Worm (Caenorhabditis elegans): Measurements from ENCODE around the gene lgc-47.

Gene lgc-47

DNA sequence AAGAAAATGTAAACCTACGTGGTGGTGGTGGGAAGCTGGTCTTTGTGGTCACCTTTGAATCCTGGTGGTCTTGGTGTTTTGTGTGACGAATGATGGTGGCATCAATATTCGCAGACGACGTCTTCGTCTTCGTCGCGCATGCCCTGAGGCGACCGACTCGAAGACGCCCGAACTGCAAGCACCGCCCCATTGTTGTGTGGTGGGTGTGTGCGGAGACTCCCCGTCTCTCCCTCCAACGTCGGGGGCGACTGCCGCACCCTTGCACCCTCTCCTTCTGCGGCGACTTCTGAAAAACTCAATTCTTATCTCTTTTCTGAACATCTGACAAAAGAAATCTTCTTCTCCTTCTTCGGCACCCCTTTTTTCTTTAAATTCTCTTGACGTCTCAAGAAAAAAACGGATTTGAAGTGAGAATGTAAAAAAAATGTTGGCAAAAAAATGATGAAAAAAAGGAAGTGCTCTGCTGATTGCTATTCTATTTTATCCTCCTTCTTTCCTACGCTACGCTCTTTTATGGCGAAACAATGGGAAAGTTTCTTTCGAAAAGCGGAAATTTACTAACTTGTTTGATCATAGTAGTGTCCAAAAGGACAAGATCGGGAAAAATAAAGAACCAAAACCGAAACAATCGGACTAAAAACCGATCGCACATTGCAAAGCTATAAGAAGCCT is at the start of gene lgc-47:
TSS of gene lgc-47 (minus strand) at position 286 of the 672 bp plus-strand sequence.
- TF ChIP-seq ceh-36 (tag; optimal IDR thresholded peaks at IDR 0.05): no peak

DNA sequence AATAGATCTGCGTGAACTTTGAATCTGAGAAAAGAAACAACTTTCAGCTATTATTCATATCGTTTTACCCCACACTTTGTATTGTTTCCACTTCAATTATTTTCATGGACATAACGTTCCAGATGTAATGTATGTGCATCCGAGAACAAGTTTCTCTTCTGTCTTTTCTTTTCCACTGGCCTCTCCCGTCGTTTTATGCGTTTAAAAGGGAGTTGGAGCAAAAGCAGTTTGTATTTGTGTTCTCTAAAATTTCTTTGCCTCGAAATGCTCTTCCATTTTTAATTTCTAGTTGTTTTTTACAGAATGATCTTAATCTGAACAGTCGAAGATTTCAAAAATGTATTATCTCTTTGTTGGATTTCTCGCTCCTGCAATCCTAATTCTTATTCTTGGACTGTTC is 49.2 kb upstream of the lgc-47 start, which contains the start of gene R07B1.11:
TSS of gene R07B1.11 (plus strand) at position 301 of the 400 bp plus-strand sequence.
- TF ChIP-seq flt-1 (GFP tag; IDR thresholded peaks at IDR 0.05) (no peak), ets-7 (tag; optimal IDR thresholded peaks at IDR 0.05) (no peak), hmg-4 (GFP tag; optimal IDR thresholded peaks at IDR 0.05) (no peak), ceh-13 (GFP tag; optimal IDR thresholded peaks at IDR 0.05) (no peak), hmbx-1 (tag; optimal IDR thresholded peaks at IDR 0.05) (no peak), scrt-1 (GFP tag; IDR thresholded peaks at IDR 0.05) (no peak), tbx-37 (GFP tag; conservative IDR thresholded peaks at IDR 0.05) (no peak), ceh-36 (tag; optimal IDR thresholded peaks at IDR 0.05) (no peak), ama-1 (optimal IDR thresholded peaks at IDR 0.05) (no peak), sea-1 (GFP tag; conservative IDR thresholded peaks at IDR 0.05) (no peak), tra-4 (tag; optimal IDR thresholded peaks at IDR 0.05) (no peak), tbx-11 (GFP tag; IDR thresholded peaks at IDR 0.05) (no peak), pes-1 (GFP tag; IDR thresholded peaks at IDR 0.05) (no peak), aly-1 (tag; optimal IDR thresholded peaks at IDR 0.05) (no peak), B0310.2 (tag; optimal IDR thresholded peaks at IDR 0.05) (no peak)

DNA sequence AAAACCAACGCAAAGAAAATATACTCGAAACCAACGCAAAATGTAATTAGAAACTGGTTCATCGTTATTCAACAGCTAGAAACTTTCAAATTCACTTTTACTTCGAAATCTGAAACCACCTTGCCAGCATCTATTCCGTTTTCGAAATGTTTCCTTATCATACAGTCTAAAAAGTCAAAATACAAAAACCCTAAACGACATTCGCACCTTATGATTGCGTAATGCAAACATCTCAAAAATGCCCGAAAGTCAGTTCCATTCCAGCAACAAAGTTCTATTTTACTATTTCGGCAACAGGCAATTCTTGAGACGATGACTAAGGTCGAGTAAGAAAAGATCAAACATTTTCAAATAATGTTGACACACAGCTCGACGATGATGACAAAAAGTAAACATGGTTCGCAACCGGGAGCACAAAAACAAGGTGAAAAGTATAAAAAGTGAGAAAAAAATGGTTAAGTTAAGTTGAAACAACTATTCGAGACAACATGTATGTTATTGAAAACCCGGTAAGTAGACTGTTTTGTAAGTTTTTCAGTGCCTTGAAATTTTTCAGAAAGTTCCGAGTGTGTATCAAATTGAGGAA is 44.4 kb upstream of the lgc-47 start, which contains the start of gene lec-7:
TSS of gene lec-7 (plus strand) at position 297 of the 586 bp plus-strand sequence.
- TF ChIP-seq scrt-1 (GFP tag; IDR thresholded peaks at IDR 0.05) (no peak), ceh-13 (GFP tag; optimal IDR thresholded peaks at IDR 0.05) (no peak), ama-1 (optimal IDR thresholded peaks at IDR 0.05) (no peak), hnd-1 (tag; optimal IDR thresholded peaks at IDR 0.05) (no peak), tra-4 (tag; optimal IDR thresholded peaks at IDR 0.05) (no peak), tbx-37 (GFP tag; conservative IDR thresholded peaks at IDR 0.05) (no peak), tbx-11 (GFP tag; IDR thresholded peaks at IDR 0.05) (no peak), aly-1 (tag; optimal IDR thresholded peaks at IDR 0.05) (no peak), ets-7 (tag; optimal IDR thresholded peaks at IDR 0.05) (no peak), B0310.2 (tag; optimal IDR thresholded peaks at IDR 0.05) (no peak), sea-1 (GFP tag; conservative IDR thresholded peaks at IDR 0.05) (no peak), F13C5.2 (tag; optimal IDR thresholded peaks at IDR 0.05) (no peak), ceh-36 (tag; optimal IDR thresholded peaks at IDR 0.05) (no peak)

DNA sequence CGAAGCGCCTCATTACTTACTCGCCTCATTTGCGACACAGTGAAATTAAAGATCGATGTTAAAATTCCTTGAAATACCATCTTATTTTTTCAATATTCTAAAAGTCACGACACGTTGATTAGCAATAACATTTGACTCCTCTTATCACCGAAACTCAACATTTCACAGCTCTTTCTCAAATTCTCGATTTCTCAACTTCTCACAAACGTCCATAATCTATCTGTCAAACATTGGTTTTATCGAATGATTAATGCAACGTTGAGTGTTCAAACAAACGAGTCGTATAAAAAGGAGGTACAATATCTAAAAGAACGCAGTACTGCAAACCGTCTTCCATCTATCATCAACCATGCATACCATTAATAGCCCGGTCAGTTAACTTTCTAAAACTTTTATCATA is 42.8 kb upstream of the lgc-47 start, which contains the start of gene lec-8:
TSS of gene lec-8 (plus strand) at position 314 of the 400 bp plus-strand sequence.
- no peak for TF ChIP-seq tbx-11 (GFP tag; IDR thresholded peaks at IDR 0.05)
- TF ChIP-seq hmbx-1 (tag; optimal IDR thresholded peaks at IDR 0.05): no peak
- TF ChIP-seq tbx-37 (GFP tag; conservative IDR thresholded peaks at IDR 0.05): no peak
- no peak for TF ChIP-seq B0310.2 (tag; optimal IDR thresholded peaks at IDR 0.05)
- TF ChIP-seq F13C5.2 (tag; optimal IDR thresholded peaks at IDR 0.05): no peak

DNA sequence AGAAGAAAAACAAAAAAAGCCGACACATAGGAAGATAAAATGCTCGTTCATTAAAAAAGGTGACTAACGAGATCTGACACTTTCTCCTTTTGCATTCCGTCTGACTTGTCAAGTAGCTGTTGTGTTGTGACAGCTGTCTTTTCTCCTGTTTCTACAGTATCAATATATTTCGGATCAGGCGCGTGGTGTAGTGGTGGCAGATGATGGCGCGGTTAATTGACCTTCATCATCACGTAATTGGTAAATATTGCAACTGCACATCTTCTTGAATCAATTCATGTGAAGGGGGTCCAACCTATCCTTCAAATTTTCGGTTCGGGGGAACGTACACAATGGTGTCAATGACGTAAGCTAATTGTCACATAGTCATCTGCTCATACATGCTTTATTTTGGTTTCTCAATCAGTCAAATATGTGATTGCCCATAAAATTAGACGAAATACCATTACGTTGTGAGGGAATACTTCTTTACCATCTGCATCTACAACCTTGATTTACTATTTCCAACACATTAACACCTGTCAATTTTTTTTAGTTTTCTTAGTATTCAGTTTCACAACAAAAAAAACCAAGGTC is 40.8 kb upstream of the lgc-47 start:
- TF ChIP-seq hmg-4 (GFP tag; optimal IDR thresholded peaks at IDR 0.05): no peak
- no peak for TF ChIP-seq flt-1 (GFP tag; IDR thresholded peaks at IDR 0.05)
- TF ChIP-seq scrt-1 (GFP tag; IDR thresholded peaks at IDR 0.05): no peak
- TF ChIP-seq F13C5.2 (tag; optimal IDR thresholded peaks at IDR 0.05): no peak
- TF ChIP-seq tbx-37 (GFP tag; conservative IDR thresholded peaks at IDR 0.05): no peak
- TF ChIP-seq hnd-1 (tag; optimal IDR thresholded peaks at IDR 0.05): no peak
- no peak for TF ChIP-seq pes-1 (GFP tag; IDR thresholded peaks at IDR 0.05)
- TF ChIP-seq ceh-13 (GFP tag; optimal IDR thresholded peaks at IDR 0.05): no peak
- TF ChIP-seq tbx-11 (GFP tag; IDR thresholded peaks at IDR 0.05): no peak
- no peak for TF ChIP-seq ceh-36 (tag; optimal IDR thresholded peaks at IDR 0.05)
- no peak for TF ChIP-seq ets-7 (tag; optimal IDR thresholded peaks at IDR 0.05)
- TF ChIP-seq aly-1 (tag; optimal IDR thresholded peaks at IDR 0.05): no peak
- TF ChIP-seq sea-1 (GFP tag; conservative IDR thresholded peaks at IDR 0.05): no peak
- TF ChIP-seq ama-1 (optimal IDR thresholded peaks at IDR 0.05): no peak
- TF ChIP-seq B0310.2 (tag; optimal IDR thresholded peaks at IDR 0.05): no peak
- TF ChIP-seq tra-4 (tag; optimal IDR thresholded peaks at IDR 0.05): no peak
- TF ChIP-seq hmbx-1 (tag; optimal IDR thresholded peaks at IDR 0.05): no peak

DNA sequence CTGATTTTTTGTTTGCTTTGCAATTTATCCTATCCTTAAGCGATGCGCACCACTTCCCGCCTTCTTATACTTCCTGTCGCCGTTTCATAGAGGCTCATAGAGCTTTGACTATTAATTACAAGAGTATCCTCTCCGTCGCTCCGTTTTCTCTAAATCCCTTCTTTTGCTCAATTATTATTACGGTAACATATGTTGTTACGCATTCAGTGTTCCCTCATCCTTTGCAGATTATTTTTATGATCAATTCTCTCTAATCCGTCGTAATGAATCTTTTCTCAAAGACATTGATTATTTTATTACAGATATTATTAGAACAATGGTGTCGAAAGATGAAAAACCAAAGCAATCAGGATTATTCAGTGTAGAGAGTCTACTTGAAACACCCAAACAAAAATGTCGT is 39.5 kb upstream of the lgc-47 start, which contains the start of gene vab-15:
TSS of gene vab-15 (plus strand) at position 301 of the 400 bp plus-strand sequence.
- TF ChIP-seq ceh-13 (GFP tag; optimal IDR thresholded peaks at IDR 0.05): no peak
- TF ChIP-seq ceh-36 (tag; optimal IDR thresholded peaks at IDR 0.05): peak; percentile 34

DNA sequence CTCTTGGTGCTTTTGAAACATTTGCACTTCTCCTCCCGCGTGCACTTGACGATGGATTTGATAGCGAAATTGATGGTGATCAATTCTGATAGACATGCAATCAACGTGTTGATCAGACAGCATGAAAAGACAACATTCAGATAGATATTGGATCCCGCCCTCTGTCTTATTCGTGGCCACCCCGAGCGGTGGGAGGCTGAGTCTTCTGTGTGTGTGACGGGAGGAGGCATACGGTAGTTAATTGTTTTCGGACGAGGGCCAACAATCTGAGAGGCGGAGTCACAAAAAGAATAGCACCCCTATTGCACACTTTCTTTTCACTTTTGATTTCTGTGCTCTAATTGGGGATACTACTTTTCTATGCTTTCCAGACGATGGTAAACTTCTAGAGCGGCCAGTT is 38.5 kb upstream of the lgc-47 start:
- TF ChIP-seq tbx-37 (GFP tag; conservative IDR thresholded peaks at IDR 0.05) (no peak), hmg-4 (GFP tag; optimal IDR thresholded peaks at IDR 0.05) (no peak), F13C5.2 (tag; optimal IDR thresholded peaks at IDR 0.05) (no peak), tbx-11 (GFP tag; IDR thresholded peaks at IDR 0.05) (no peak), hnd-1 (tag; optimal IDR thresholded peaks at IDR 0.05) (no peak), hmbx-1 (tag; optimal IDR thresholded peaks at IDR 0.05) (no peak)

DNA sequence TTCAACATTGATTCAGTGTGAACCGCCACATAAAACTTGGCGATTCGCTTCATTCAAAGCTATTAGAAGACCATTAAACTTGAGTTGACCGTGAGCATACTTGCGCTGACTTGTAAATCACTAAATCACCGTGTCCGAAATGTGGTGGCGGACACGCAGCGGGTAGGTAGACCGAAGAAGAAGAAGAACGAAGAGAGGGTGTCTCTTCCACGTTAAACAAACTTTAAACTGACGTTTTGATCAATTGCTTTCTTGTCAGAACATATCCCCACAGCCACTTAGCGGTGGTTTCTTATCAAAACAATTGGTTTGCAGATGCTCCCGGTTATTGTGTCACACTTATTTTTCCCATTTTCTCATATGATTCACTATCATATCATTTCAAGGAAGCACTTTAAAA is 36.1 kb upstream of the lgc-47 start:
- no peak for TF ChIP-seq ama-1 (optimal IDR thresholded peaks at IDR 0.05)
- TF ChIP-seq B0310.2 (tag; optimal IDR thresholded peaks at IDR 0.05): no peak
- no peak for TF ChIP-seq ets-7 (tag; optimal IDR thresholded peaks at IDR 0.05)
- no peak for TF ChIP-seq hmg-4 (GFP tag; optimal IDR thresholded peaks at IDR 0.05)
- TF ChIP-seq tbx-37 (GFP tag; conservative IDR thresholded peaks at IDR 0.05): no peak
- TF ChIP-seq ceh-13 (GFP tag; optimal IDR thresholded peaks at IDR 0.05): no peak
- TF ChIP-seq flt-1 (GFP tag; IDR thresholded peaks at IDR 0.05): no peak
- TF ChIP-seq hnd-1 (tag; optimal IDR thresholded peaks at IDR 0.05): no peak
- TF ChIP-seq aly-1 (tag; optimal IDR thresholded peaks at IDR 0.05): no peak
- TF ChIP-seq hmbx-1 (tag; optimal IDR thresholded peaks at IDR 0.05): no peak
- TF ChIP-seq tra-4 (tag; optimal IDR thresholded peaks at IDR 0.05): no peak
- no peak for TF ChIP-seq F13C5.2 (tag; optimal IDR thresholded peaks at IDR 0.05)
- TF ChIP-seq pes-1 (GFP tag; IDR thresholded peaks at IDR 0.05): no peak
- no peak for TF ChIP-seq sea-1 (GFP tag; conservative IDR thresholded peaks at IDR 0.05)
- TF ChIP-seq ceh-36 (tag; optimal IDR thresholded peaks at IDR 0.05): no peak
- no peak for TF ChIP-seq tbx-11 (GFP tag; IDR thresholded peaks at IDR 0.05)
- no peak for TF ChIP-seq scrt-1 (GFP tag; IDR thresholded peaks at IDR 0.05)
